Worm (Caenorhabditis elegans) whole organism, L4 larva: ENCODE measurements around the gene lin-36.

Experiments used
- F26F4.8 ChIP-seq: fragments of 200-800 bp; sonication (Bioruptor generic); conservative IDR thresholded peaks from 2 replicates; pipeline ENCODE4 v1.3.6; 2022; ENCODE audit warnings: missing genetic modification characterization, missing compliant biosample characterization
- F37D6.2 ChIP-seq: sonication (generic microtip); optimal IDR thresholded peaks from 2 replicates; lab custom pipeline; 2016; ENCODE audit warnings: mild to moderate bottlenecking, missing genetic modification characterization, missing compliant biosample characterization
- R02D3.7 ChIP-seq: fragments of 150-350 bp; sonication (generic microtip); optimal IDR thresholded peaks from 3 replicates; lab custom pipeline; 2014; ENCODE audit warnings: missing biosample characterization, missing genetic modification characterization
- Y105C5A.15 ChIP-seq: fragments of 200-800 bp; sonication (Bioruptor generic); IDR thresholded peaks from 2 replicates; pipeline ENCODE4 v1.3.6; 2022; ENCODE audit warnings: missing genetic modification characterization, missing compliant biosample characterization
- ZK337.2 ChIP-seq: fragments of 200-800 bp; sonication (Bioruptor generic); IDR thresholded peaks from 2 replicates; pipeline ENCODE4 v1.3.6; 2022; ENCODE audit warnings: missing genetic modification reagents, missing genetic modification characterization, missing compliant biosample characterization
- ama-1 ChIP-seq: fragments of 150-350 bp; optimal IDR thresholded peaks from 2 replicates; lab custom pipeline; 2014; ENCODE audit warnings: inconsistent platforms, mixed read lengths
- attf-4 ChIP-seq: sonication (generic microtip); optimal IDR thresholded peaks from 3 replicates; lab custom pipeline; 2017; ENCODE audit warnings: missing biosample characterization, missing genetic modification characterization
- ceh-28 ChIP-seq: fragments of 150-350 bp; optimal IDR thresholded peaks from 2 replicates; lab custom pipeline; 2014; ENCODE audit warnings: missing biosample characterization, missing genetic modification reagents, missing genetic modification characterization
- ceh-62 ChIP-seq: sonication (generic microtip); optimal IDR thresholded peaks from 2 replicates; lab custom pipeline; 2017; ENCODE audit warnings: missing biosample characterization, missing genetic modification characterization
- ceh-82 ChIP-seq: sonication (generic microtip); optimal IDR thresholded peaks from 2 replicates; lab custom pipeline; 2017; ENCODE audit warnings: missing biosample characterization, missing genetic modification characterization
- daf-12 ChIP-seq: fragments of 150-350 bp; optimal IDR thresholded peaks from 2 replicates; lab custom pipeline; 2014; ENCODE audit warnings: missing biosample characterization, missing genetic modification reagents, missing genetic modification characterization
- daf-16 ChIP-seq, 3 experiments: sonication (generic microtip); optimal IDR thresholded peaks; 2 replicates each; lab custom pipeline; 2016 to 2017; ENCODE audit warnings: missing genetic modification characterization in 3 of 3, missing genetic modification reagents in 3 of 3, mild to moderate bottlenecking in 2 of 3, missing compliant biosample characterization in 2 of 3, missing biosample characterization in 1 of 3, moderate library complexity in 1 of 3
- daf-19 ChIP-seq: fragments of 200-800 bp; sonication (Bioruptor generic); conservative IDR thresholded peaks from 2 replicates; pipeline ENCODE4 v1.3.6; 2022; ENCODE audit warnings: missing genetic modification characterization, missing compliant biosample characterization
- daf-8 ChIP-seq: fragments of 200-800 bp; sonication (Bioruptor generic); IDR thresholded peaks from 2 replicates; pipeline ENCODE4 v1.3.6; 2022; ENCODE audit warnings: missing genetic modification characterization, missing compliant biosample characterization
- duxl-1 ChIP-seq: sonication (generic microtip); optimal IDR thresholded peaks from 2 replicates; lab custom pipeline; 2016; ENCODE audit warnings: mild to moderate bottlenecking, missing genetic modification characterization, moderate library complexity, missing compliant biosample characterization; ENCODE audit not compliant: poor library complexity
- dve-1 ChIP-seq: sonication (generic microtip); optimal IDR thresholded peaks from 2 replicates; lab custom pipeline; 2017; ENCODE audit warnings: antibody characterized with exemption, mild to moderate bottlenecking, missing genetic modification characterization, missing compliant biosample characterization; ENCODE audit not compliant: insufficient read depth
- fkh-10 ChIP-seq: fragments of 150-350 bp; optimal IDR thresholded peaks from 2 replicates; lab custom pipeline; 2014; ENCODE audit warnings: missing biosample characterization, missing genetic modification reagents, missing genetic modification characterization
- fos-1 ChIP-seq: fragments of 150-350 bp; optimal IDR thresholded peaks from 2 replicates; lab custom pipeline; 2014; ENCODE audit warnings: missing biosample characterization, missing genetic modification characterization
- hif-1 ChIP-seq, 2 experiments: sonication (generic microtip); optimal IDR thresholded peaks; 2 replicates each; lab custom pipeline; 2016 to 2017; ENCODE audit warnings: missing compliant biosample characterization in 2 of 2, missing genetic modification characterization in 2 of 2, missing genetic modification reagents in 2 of 2, missing genotype in 2 of 2, mild to moderate bottlenecking in 1 of 2
- hlh-11 ChIP-seq: fragments of 200-800 bp; sonication (Bioruptor generic); optimal IDR thresholded peaks from 2 replicates; lab custom pipeline; 2018; ENCODE audit warnings: mild to moderate bottlenecking, missing genetic modification characterization, missing compliant biosample characterization
- lim-7 ChIP-seq: fragments of 200-800 bp; sonication (Bioruptor generic); IDR thresholded peaks from 2 replicates; pipeline ENCODE4 v1.3.6; 2022; ENCODE audit warnings: missing genetic modification characterization, missing compliant biosample characterization
- lin-15B ChIP-seq: fragments of 150-350 bp; sonication (generic microtip); optimal IDR thresholded peaks from 3 replicates; lab custom pipeline; 2014; ENCODE audit warnings: missing biosample characterization, missing genetic modification characterization
- lin-38 ChIP-seq: fragments of 200-800 bp; sonication (Bioruptor generic); IDR thresholded peaks from 2 replicates; pipeline ENCODE4 v1.3.6; 2022; ENCODE audit warnings: missing genetic modification reagents, missing genetic modification characterization, missing compliant biosample characterization
- lir-3 ChIP-seq: sonication (generic microtip); optimal IDR thresholded peaks from 2 replicates; lab custom pipeline; 2016; ENCODE audit warnings: mild to moderate bottlenecking, missing genetic modification characterization, missing compliant biosample characterization
- lsy-2 ChIP-seq, 2 experiments: fragments of 150-350 bp in 1 of 2; sonication (generic microtip) in 1 of 2; optimal IDR thresholded peaks; 2 replicates each; lab custom pipeline; 2014 to 2017; ENCODE audit warnings: missing biosample characterization in 2 of 2, missing genetic modification characterization in 2 of 2
- madf-9 ChIP-seq: fragments of 200-800 bp; sonication (Bioruptor generic); conservative IDR thresholded peaks from 2 replicates; pipeline ENCODE4 v1.3.6; 2022; ENCODE audit warnings: missing genetic modification reagents, missing genetic modification characterization, missing compliant biosample characterization
- mep-1 ChIP-seq: fragments of 150-350 bp; sonication (generic microtip); optimal IDR thresholded peaks from 3 replicates; lab custom pipeline; 2014; ENCODE audit warnings: missing biosample characterization, missing genetic modification characterization
- mes-2 ChIP-seq: sonication (generic microtip); optimal IDR thresholded peaks from 2 replicates; lab custom pipeline; 2016; ENCODE audit warnings: missing genotype, mild to moderate bottlenecking, missing genetic modification characterization, missing compliant biosample characterization; ENCODE audit not compliant: poor library complexity, severe bottlenecking
- mxl-2 ChIP-seq: fragments of 200-800 bp; sonication (Bioruptor generic); conservative IDR thresholded peaks from 2 replicates; pipeline ENCODE4 v1.3.6; 2022; ENCODE audit warnings: missing genetic modification reagents, missing genetic modification characterization, missing compliant biosample characterization
- mxl-3 ChIP-seq: fragments of 200-800 bp; sonication (Bioruptor generic); optimal IDR thresholded peaks from 2 replicates; lab custom pipeline; 2018; ENCODE audit warnings: mild to moderate bottlenecking, missing genetic modification characterization, missing compliant biosample characterization
- nhr-237 ChIP-seq: sonication (generic microtip); optimal IDR thresholded peaks from 2 replicates; lab custom pipeline; 2017; ENCODE audit warnings: missing biosample characterization, missing genetic modification characterization
- nhr-25 ChIP-seq: sonication (generic microtip); optimal IDR thresholded peaks from 2 replicates; lab custom pipeline; 2017; ENCODE audit warnings: missing genetic modification characterization, mild to moderate bottlenecking, missing compliant biosample characterization, antibody characterized with exemption, moderate library complexity, borderline replicate concordance; ENCODE audit not compliant: insufficient read depth
- nhr-41 ChIP-seq: fragments of 200-800 bp; sonication (Bioruptor generic); IDR thresholded peaks from 2 replicates; pipeline ENCODE4 v1.3.6; 2022; ENCODE audit warnings: missing genetic modification reagents, missing genetic modification characterization, missing compliant biosample characterization
- pha-4 ChIP-seq, 2 experiments: fragments of 150-350 bp in 1 of 2; fragments of 200-800 bp in 1 of 2; sonication (Bioruptor generic) in 1 of 2; IDR thresholded peaks in 1 of 2; optimal IDR thresholded peaks in 1 of 2; 2 replicates each; pipeline versions ENCODE4 v1.3.6 to Lab custom; 2014 to 2022; ENCODE audit warnings: missing genetic modification characterization in 2 of 2, missing genetic modification reagents in 2 of 2, missing biosample characterization in 1 of 2, missing compliant biosample characterization in 1 of 2
- php-3 ChIP-seq: fragments of 200-800 bp; sonication (Bioruptor generic); IDR thresholded peaks from 2 replicates; pipeline ENCODE4 v1.3.6; 2022; ENCODE audit warnings: missing genetic modification reagents, missing genetic modification characterization, missing compliant biosample characterization
- pqm-1 ChIP-seq: sonication (generic microtip); optimal IDR thresholded peaks from 2 replicates; lab custom pipeline; 2017; ENCODE audit warnings: missing biosample characterization, missing genetic modification characterization
- saeg-2 ChIP-seq: fragments of 200-800 bp; sonication (Bioruptor generic); IDR thresholded peaks from 2 replicates; pipeline ENCODE4 v1.3.6; 2022; ENCODE audit warnings: missing genetic modification reagents, missing genetic modification characterization, missing compliant biosample characterization
- sdz-12 ChIP-seq: fragments of 200-800 bp; sonication (Bioruptor generic); optimal IDR thresholded peaks from 2 replicates; lab custom pipeline; 2018; ENCODE audit warnings: mild to moderate bottlenecking, missing genetic modification characterization, missing compliant biosample characterization
- spr-3 ChIP-seq: fragments of 200-800 bp; sonication (Bioruptor generic); optimal IDR thresholded peaks from 2 replicates; lab custom pipeline; 2018; ENCODE audit warnings: mild to moderate bottlenecking, missing genetic modification characterization, missing compliant biosample characterization
- tag-97 ChIP-seq: fragments of 200-800 bp; sonication (Bioruptor generic); IDR thresholded peaks from 2 replicates; pipeline ENCODE4 v1.3.6; 2022; ENCODE audit warnings: missing genetic modification characterization, missing compliant biosample characterization
- tra-1 ChIP-seq: fragments of 200-800 bp; sonication (Bioruptor generic); IDR thresholded peaks from 2 replicates; pipeline ENCODE4 v1.3.6; 2022; ENCODE audit warnings: missing genetic modification reagents, missing genetic modification characterization, missing compliant biosample characterization
- unc-130 ChIP-seq: sonication (generic microtip); optimal IDR thresholded peaks from 2 replicates; lab custom pipeline; 2016; ENCODE audit warnings: missing genetic modification reagents, missing genetic modification characterization, missing compliant biosample characterization
- unc-39 ChIP-seq: sonication (generic microtip); optimal IDR thresholded peaks from 2 replicates; lab custom pipeline; 2017; ENCODE audit warnings: missing biosample characterization, missing genetic modification characterization
- unc-62 ChIP-seq, 3 experiments: fragments of 150-350 bp in 1 of 3; sonication (generic microtip); optimal IDR thresholded peaks in 2 of 3; peaks in 1 of 3; 1 replicate in 1 of 3; 2 replicates in 2 of 3; lab custom pipeline; 2014 to 2017; ENCODE audit warnings: missing biosample characterization in 3 of 3, missing genetic modification characterization in 3 of 3, missing genetic modification reagents in 3 of 3, missing genotype in 1 of 3
- zip-11 ChIP-seq: fragments of 200-800 bp; sonication (Bioruptor generic); IDR thresholded peaks from 2 replicates; pipeline ENCODE4 v1.3.6; 2022; ENCODE audit warnings: missing genetic modification characterization, missing compliant biosample characterization
- ztf-7 ChIP-seq: fragments of 150-350 bp; optimal IDR thresholded peaks from 2 replicates; lab custom pipeline; 2014; ENCODE audit warnings: missing biosample characterization, missing genetic modification characterization

The lin-36 gene

ce11 chrIII:8044187-8044586 lies 23.5 kb upstream of the lin-36 start, which contains the start of gene K12H4.5:
Gene K12H4.5 (plus strand): TSS chrIII:8044487.
- TF ChIP-seq ceh-28 (no peak), lsy-2 (tag; optimal IDR thresholded peaks at IDR 0.05; lab: Kevin White, UChicago) (no peak), nhr-237 (tag; lab: Kevin White, UChicago) (no peak), saeg-2 (GFP tag; lab: Robert Waterston, UW) (no peak), duxl-1 (tag; lab: Kevin White, UChicago) (no peak), mep-1 (tag; lab: Kevin White, UChicago) (no peak), lin-15B (tag; lab: Kevin White, UChicago) (no peak), daf-16 (GFP tag; optimal IDR thresholded peaks at IDR 0.05; lab: Kevin White, UChicago) (no peak), daf-16 (tag; optimal IDR thresholded peaks at IDR 0.05; lab: Kevin White, UChicago) (no peak), attf-4 (tag; lab: Kevin White, UChicago) (no peak), php-3 (no peak), mxl-2 (no peak)

- TF ChIP-seq lin-38 (GFP tag; lab: Robert Waterston, UW) (peak; percentile 96), hlh-11 (tag; lab: Kevin White, UChicago) (peak; percentile 97), daf-8 (GFP tag; lab: Robert Waterston, UW) (0 out of 2 replicates have a peak, but pooled peaks have one; percentile 85), daf-16 (GFP tag; optimal IDR thresholded peaks at IDR 0.05; lab: Kevin White, UChicago) (peak; percentile 62 to 80), daf-16 (tag; optimal IDR thresholded peaks at IDR 0.05; lab: Kevin White, UChicago) (peak; percentile 90), daf-19 (GFP tag; lab: Robert Waterston, UW) (peak; percentile 88), unc-39 (tag; lab: Kevin White, UChicago) (no peak), pqm-1 (tag; lab: Kevin White, UChicago) (peak; percentile 86), sdz-12 (GFP tag; lab: Kevin White, UChicago) (peak; percentile 99), ceh-62 (peak; percentile 42), dve-1 (tag; lab: Kevin White, UChicago) (peak; percentile 99), zip-11 (GFP tag; lab: Robert Waterston, UW) (no peak), madf-9 (peak; percentile 97), spr-3 (GFP tag; lab: Kevin White, UChicago) (peak; percentile 86), hif-1 (tag; optimal IDR thresholded peaks at IDR 0.05; lab: Kevin White, UChicago) (peak; percentile 65 to 98), ceh-82 (peak; percentile 28), php-3 (peak; percentile 66), tag-97 (GFP tag; lab: Robert Waterston, UW) (0 out of 2 replicates have a peak, but pooled peaks have one; percentile 83), nhr-237 (tag; lab: Kevin White, UChicago) (peak; percentile 63), lim-7 (GFP tag; lab: Robert Waterston, UW) (peak; percentile 97), ama-1 (lab: Kevin White, UChicago) (peak; percentile 85), fkh-10 (GFP tag; lab: Kevin White, UChicago) (peak; percentile 99), nhr-25 (tag; lab: Kevin White, UChicago) (peak; percentile 96), Y105C5A.15 (GFP tag; lab: Robert Waterston, UW) (peak; percentile 58; the same call in 1 of the 2 replicates), unc-62 (GFP tag; optimal IDR thresholded peaks at IDR 0.05 in 1 of 2; lab: Kevin White, UChicago) (peak in 1 of 2 experiments; percentile 100), unc-62 (tag; optimal IDR thresholded peaks at IDR 0.05; lab: Kevin White, UChicago) (peak; percentile 58), ztf-7 (tag; lab: Kevin White, UChicago) (peak; percentile 82), mes-2 (tag; lab: Kevin White, UChicago) (peak; percentile 100), mxl-3 (GFP tag; lab: Kevin White, UChicago) (peak; percentile 98), pha-4 (GFP tag; IDR thresholded peaks at IDR 0.05; lab: Robert Waterston, UW) (peak; percentile 93), pha-4 (tag; optimal IDR thresholded peaks at IDR 0.05; lab: Kevin White, UChicago) (peak; percentile 98), unc-130 (GFP tag; lab: Kevin White, UChicago) (peak; percentile 99), F37D6.2 (tag; lab: Kevin White, UChicago) (peak; percentile 94), nhr-41 (GFP tag; lab: Robert Waterston, UW) (peak; percentile 84), ZK337.2 (GFP tag; lab: Robert Waterston, UW) (peak; percentile 98), F26F4.8 (GFP tag; lab: Robert Waterston, UW) (peak; percentile 64; the same call in 1 of the 2 replicates), lir-3 (peak; percentile 85), fos-1 (tag; lab: Kevin White, UChicago) (no peak), R02D3.7 (peak; percentile 47), tra-1 (peak; percentile 99), daf-12 (no peak)
Observed at ce11 chrIII:8043784-8044183, 23.1 kb upstream of the lin-36 start.
